Worm (Caenorhabditis elegans) whole organism, early embryonic: ENCODE data around the gene Y69E1A.1.

Experiments
- aly-1 ChIP-seq: sonication (generic microtip); optimal IDR thresholded peaks from 2 replicates; lab custom pipeline; 2016; ENCODE audit warnings: missing genetic modification characterization, missing compliant biosample characterization
- ama-1 ChIP-seq: fragments of 150-350 bp; optimal IDR thresholded peaks from 2 replicates; lab custom pipeline; 2014
- ceh-36 ChIP-seq: sonication (generic microtip); optimal IDR thresholded peaks from 2 replicates; lab custom pipeline; 2016; ENCODE audit warnings: missing genetic modification characterization, inconsistent platforms, missing compliant biosample characterization
- flt-1 ChIP-seq: fragments of 200-800 bp; sonication (Bioruptor generic); IDR thresholded peaks from 2 replicates; pipeline ENCODE4 v1.3.6; 2022; ENCODE audit warnings: missing genetic modification characterization, missing compliant biosample characterization
- hmg-4 ChIP-seq: fragments of 200-800 bp; sonication (Bioruptor generic); optimal IDR thresholded peaks from 2 replicates; lab custom pipeline; 2018; ENCODE audit warnings: mild to moderate bottlenecking, missing genetic modification characterization, missing compliant biosample characterization
- hnd-1 ChIP-seq: sonication (generic microtip); optimal IDR thresholded peaks from 2 replicates; lab custom pipeline; 2016; ENCODE audit warnings: missing genetic modification characterization, missing compliant biosample characterization
- tbx-37 ChIP-seq: fragments of 200-800 bp; sonication (Bioruptor generic); conservative IDR thresholded peaks from 2 replicates; pipeline ENCODE4 v1.3.6; 2022; ENCODE audit warnings: missing genetic modification reagents, missing genetic modification characterization, missing compliant biosample characterization
- tra-4 ChIP-seq: sonication (generic microtip); optimal IDR thresholded peaks from 2 replicates; lab custom pipeline; 2017; ENCODE audit warnings: missing genetic modification characterization, missing compliant biosample characterization

DNA sequence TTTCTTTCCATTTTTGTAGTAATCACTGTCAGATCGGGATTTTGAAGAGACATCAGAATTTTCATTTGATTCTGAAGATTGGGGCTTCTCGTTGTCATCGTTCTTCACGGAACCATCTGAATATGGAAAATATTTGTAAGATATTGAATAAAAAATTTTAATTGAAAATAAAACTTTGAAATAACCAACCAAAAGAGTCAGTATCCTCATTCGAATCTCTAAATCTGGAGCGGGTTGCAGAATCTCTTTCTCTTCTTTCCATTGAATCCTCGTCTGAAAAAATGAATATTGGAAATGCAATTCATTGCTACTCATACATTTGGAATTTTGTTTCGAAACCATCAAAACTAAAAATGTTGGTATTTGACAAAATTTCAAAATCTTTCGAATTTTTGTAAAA, 50.5 kb downstream of the Y69E1A.1 start:
- TF ChIP-seq hmg-4 (GFP tag; lab: Kevin White, UChicago) (no peak), aly-1 (no peak), flt-1 (GFP tag; lab: Robert Waterston, UW) (no peak), tbx-37 (GFP tag; lab: Robert Waterston, UW) (no peak), ama-1 (lab: Kevin White, UChicago) (no peak), hnd-1 (tag; lab: Kevin White, UChicago) (no peak), tra-4 (tag; lab: Kevin White, UChicago) (no peak), ceh-36 (tag; lab: Kevin White, UChicago) (no peak)
